Worm (Caenorhabditis elegans): ENCODE measurements around the gene pdzd-8.

DNA sequence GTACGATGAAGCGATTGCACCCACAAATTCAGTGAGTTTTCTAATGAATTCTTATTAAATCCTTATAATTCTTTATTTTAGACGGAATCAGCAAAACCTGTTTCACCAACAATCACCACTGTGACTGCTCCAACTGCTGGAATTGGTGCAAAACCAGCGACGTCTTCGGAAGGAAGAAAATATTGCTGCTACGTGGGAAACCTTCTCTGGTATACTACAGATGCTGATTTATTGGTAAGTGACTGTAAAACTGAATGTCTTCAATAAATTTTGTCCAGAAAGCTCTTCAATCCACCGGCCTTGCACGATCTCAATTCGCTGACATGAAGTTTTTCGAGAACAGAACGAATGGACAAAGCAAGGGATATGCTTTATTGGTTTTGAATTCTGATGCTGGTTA, 48.8 kb upstream of the pdzd-8 start:
- TF ChIP-seq flt-1 (GFP tag; IDR thresholded peaks at IDR 0.05) (no peak), tab-1 (GFP tag; IDR thresholded peaks at IDR 0.05) (no peak), cog-1 (tag; optimal IDR thresholded peaks at IDR 0.05) (no peak), med-1 (GFP tag; optimal IDR thresholded peaks at IDR 0.05; ENCODE audit: insufficient read depth) (no peak), ztf-29 (GFP tag; IDR thresholded peaks at IDR 0.05) (no peak), klf-2 (GFP tag; conservative IDR thresholded peaks at IDR 0.05) (no peak), ztf-23 (GFP tag; IDR thresholded peaks at IDR 0.05) (no peak), ref-1 (GFP tag; conservative IDR thresholded peaks at IDR 0.05) (no peak)
